Fruit fly (Drosophila melanogaster): Measurements from ENCODE around the gene Nek2.

The Nek2 gene

dm6 chrX:7893411-7894122, 2.1 kb upstream of the Nek2 start, which contains the start of the genes CG45089, ND-MNLL and p115 (continued):
- TF ChIP-seq CG17186 (GFP tag; optimal IDR thresholded peaks at IDR 0.05) (peak; percentile 8), NC2β (GFP tag; optimal IDR thresholded peaks at IDR 0.05) (peak; percentile 12), wdn (GFP tag; IDR thresholded peaks at IDR 0.05) (0 out of 2 replicates have a peak, but pooled peaks have one; percentile 40), Max (GFP tag; optimal IDR thresholded peaks at IDR 0.05) (peak; percentile 57), Sox102F (GFP tag; optimal IDR thresholded peaks at IDR 0.05) (peak; percentile 55), Aef1 (GFP tag; IDR thresholded peaks at IDR 0.05) (peak; percentile 50; the same call in 2 of the 3 replicates), Xbp1 (GFP tag; optimal IDR thresholded peaks at IDR 0.05) (peak; percentile 80), CG14441 (GFP tag; IDR thresholded peaks at IDR 0.05) (peak; percentile 15; the same call in 1 of the 2 replicates), CG1024 (GFP tag; IDR thresholded peaks at IDR 0.05) (0 out of 2 replicates have a peak, but pooled peaks have one; percentile 31), ac (GFP tag; optimal IDR thresholded peaks at IDR 0.05) (no peak), CG18262 (tag; optimal IDR thresholded peaks at IDR 0.05) (peak; percentile 62), Mes4 (GFP tag; optimal IDR thresholded peaks at IDR 0.05) (no peak), CG9797 (GFP tag; optimal IDR thresholded peaks at IDR 0.05) (peak; percentile 22), ap (GFP tag; IDR thresholded peaks at IDR 0.05) (no peak), CG3065 (GFP tag; optimal IDR thresholded peaks at IDR 0.05) (peak; percentile 14), Ptx1 (GFP tag; IDR thresholded peaks at IDR 0.05) (peak; percentile 68), br (optimal IDR thresholded peaks at IDR 0.05) (no peak), Fer3 (tag; optimal IDR thresholded peaks at IDR 0.05) (peak; percentile 47), CG12744 (GFP tag; optimal IDR thresholded peaks at IDR 0.05) (no peak), gfzf (GFP tag; optimal IDR thresholded peaks at IDR 0.05) (peak; percentile 12), CG17829 (tag; optimal IDR thresholded peaks at IDR 0.05) (peak; percentile 77), pros (GFP tag; optimal IDR thresholded peaks at IDR 0.05) (no peak), CG16779 (GFP tag; IDR thresholded peaks at IDR 0.05) (no peak), toy (GFP tag; IDR thresholded peaks at IDR 0.05) (no peak), CG6791 (GFP tag; IDR thresholded peaks at IDR 0.05; ENCODE audit: partially characterized antibody) (no peak), seq (GFP tag; IDR thresholded peaks at IDR 0.05) (peak; percentile 31; the same call in 1 of the 2 replicates), C15 (GFP tag; IDR thresholded peaks at IDR 0.05) (no peak), en (GFP tag; optimal IDR thresholded peaks at IDR 0.05) (no peak), CG10979 (tag; optimal IDR thresholded peaks at IDR 0.05) (peak; percentile 50), CG2678 (tag; optimal IDR thresholded peaks at IDR 0.05) (peak; percentile 69), Dfd (GFP tag; optimal IDR thresholded peaks at IDR 0.05) (no peak), vnd (GFP tag; IDR thresholded peaks at IDR 0.05; ENCODE audit: partially characterized antibody) (no peak), sisA (GFP tag; IDR thresholded peaks at IDR 0.05) (peak; percentile 51), Hand (GFP tag; optimal IDR thresholded peaks at IDR 0.05) (no peak), Camta (GFP tag; optimal IDR thresholded peaks at IDR 0.05) (no peak), CG14667 (GFP tag; IDR thresholded peaks at IDR 0.05) (peak; percentile 25; the same call in 1 of the 2 replicates), CG4617 (GFP tag; optimal IDR thresholded peaks at IDR 0.05; ENCODE audit: borderline replicate concordance) (peak; percentile 56), so (GFP tag; IDR thresholded peaks at IDR 0.05) (no peak), CG12236 (GFP tag; optimal IDR thresholded peaks at IDR 0.05) (no peak), Optix (GFP tag; IDR thresholded peaks at IDR 0.05) (0 out of 3 replicates have a peak, but pooled peaks have one; percentile 18), Sry-β (GFP tag; optimal IDR thresholded peaks at IDR 0.05) (peak; percentile 89), bbx (GFP tag; IDR thresholded peaks at IDR 0.05; ENCODE audit: partially characterized antibody) (no peak), CG13287 (GFP tag; IDR thresholded peaks at IDR 0.05; ENCODE audit: partially characterized antibody) (peak; percentile 81), sug (tag; optimal IDR thresholded peaks at IDR 0.05) (peak; percentile 65), zen2 (GFP tag; IDR thresholded peaks at IDR 0.05; ENCODE audit: partially characterized antibody) (no peak; the same call in 2 of the 3 replicates), grn (GFP tag; optimal IDR thresholded peaks at IDR 0.05) (no peak), dmrt99B (tag; optimal IDR thresholded peaks at IDR 0.05) (peak; percentile 36), CG17802 (tag; optimal IDR thresholded peaks at IDR 0.05) (no peak), kah (GFP tag; optimal IDR thresholded peaks at IDR 0.05) (no peak)

Data from whole organism, embryonic.